Fruit fly (Drosophila melanogaster): Measurements from ENCODE around the gene CG33523.

CG33523 gene

dm6 chr3L:5971440-5971839 is 47.8 kb downstream of the CG33523 start:
- TF ChIP-seq Hr96 (GFP tag; optimal IDR thresholded peaks at IDR 0.05): no peak
- TF ChIP-seq CG5204 (GFP tag; optimal IDR thresholded peaks at IDR 0.05): no peak
- no peak for TF ChIP-seq bab1 (GFP tag; optimal IDR thresholded peaks at IDR 0.05)
- no peak for TF ChIP-seq tj (GFP tag; optimal IDR thresholded peaks at IDR 0.05)
- TF ChIP-seq CG14711 (tag; optimal IDR thresholded peaks at IDR 0.05): no peak
- TF ChIP-seq Clk (GFP tag; optimal IDR thresholded peaks at IDR 0.05): no peak
- TF ChIP-seq ovo (GFP tag; optimal IDR thresholded peaks at IDR 0.05): no peak

- TF ChIP-seq CG7101 (tag; optimal IDR thresholded peaks at IDR 0.05) (no peak), tj (GFP tag; optimal IDR thresholded peaks at IDR 0.05) (no peak), CG7045 (GFP tag; optimal IDR thresholded peaks at IDR 0.05) (no peak), CG1620 (GFP tag; optimal IDR thresholded peaks at IDR 0.05) (no peak), Mnt (GFP tag; optimal IDR thresholded peaks at IDR 0.05) (no peak), CG11617 (GFP tag; optimal IDR thresholded peaks at IDR 0.05) (no peak), pad (GFP tag; optimal IDR thresholded peaks at IDR 0.05) (no peak), Clk (GFP tag; optimal IDR thresholded peaks at IDR 0.05) (no peak), ovo (GFP tag; optimal IDR thresholded peaks at IDR 0.05) (no peak), bab1 (GFP tag; optimal IDR thresholded peaks at IDR 0.05) (no peak), kay (GFP tag; ENCODE audit: borderline replicate concordance) (no peak), CG33017 (tag; optimal IDR thresholded peaks at IDR 0.05) (no peak), cnc (optimal IDR thresholded peaks at IDR 0.05) (no peak), Crg-1 (GFP tag; optimal IDR thresholded peaks at IDR 0.05) (no peak), CG5204 (GFP tag; optimal IDR thresholded peaks at IDR 0.05) (no peak), CG12768 (GFP tag; optimal IDR thresholded peaks at IDR 0.05) (no peak), CG14711 (tag; optimal IDR thresholded peaks at IDR 0.05) (no peak)
Observed at dm6 chr3L:5974575-5975421, 51.1 kb downstream of the CG33523 start.

- TF ChIP-seq Mnt (GFP tag; optimal IDR thresholded peaks at IDR 0.05): no peak
- TF ChIP-seq CG12768 (GFP tag; optimal IDR thresholded peaks at IDR 0.05): peak; percentile 97
- peak; percentile 65 for TF ChIP-seq kay (GFP tag; ENCODE audit: borderline replicate concordance)
- TF ChIP-seq Hr96 (GFP tag; optimal IDR thresholded peaks at IDR 0.05): peak; percentile 54
- no peak for TF ChIP-seq CG1620 (GFP tag; optimal IDR thresholded peaks at IDR 0.05)
- TF ChIP-seq cic (GFP tag; optimal IDR thresholded peaks at IDR 0.05): no peak
- peak; percentile 64 for TF ChIP-seq toe (GFP tag; optimal IDR thresholded peaks at IDR 0.05)
- no peak for TF ChIP-seq CG14711 (tag; optimal IDR thresholded peaks at IDR 0.05)
- no peak for TF ChIP-seq CG7045 (GFP tag; optimal IDR thresholded peaks at IDR 0.05)
- TF ChIP-seq CG5204 (GFP tag; optimal IDR thresholded peaks at IDR 0.05): peak; percentile 17
- TF ChIP-seq ovo (GFP tag; optimal IDR thresholded peaks at IDR 0.05): no peak
- no peak for TF ChIP-seq CG7101 (tag; optimal IDR thresholded peaks at IDR 0.05)
- peak; percentile 44 for TF ChIP-seq CG33017 (tag; optimal IDR thresholded peaks at IDR 0.05)
- TF ChIP-seq Crg-1 (GFP tag; optimal IDR thresholded peaks at IDR 0.05): no peak
- no peak for TF ChIP-seq CG11617 (GFP tag; optimal IDR thresholded peaks at IDR 0.05)
- no peak for TF ChIP-seq Clk (GFP tag; optimal IDR thresholded peaks at IDR 0.05)
- no peak for TF ChIP-seq bab1 (GFP tag; optimal IDR thresholded peaks at IDR 0.05)
- peak; percentile 4 for TF ChIP-seq tj (GFP tag; optimal IDR thresholded peaks at IDR 0.05)
- TF ChIP-seq pad (GFP tag; optimal IDR thresholded peaks at IDR 0.05): no peak
- TF ChIP-seq cnc (optimal IDR thresholded peaks at IDR 0.05): no peak
Observed at dm6 chr3L:5975785-5976120, 52.1 kb downstream of the CG33523 start, which contains the start of gene CG10479. Gene CG10479, minus strand, starts transcription at chr3L:5976007.

- TF ChIP-seq ovo (GFP tag; optimal IDR thresholded peaks at IDR 0.05) (peak; percentile 16), bab1 (GFP tag; optimal IDR thresholded peaks at IDR 0.05) (peak; percentile 25), CG12768 (GFP tag; optimal IDR thresholded peaks at IDR 0.05) (peak; percentile 48), Crg-1 (GFP tag; optimal IDR thresholded peaks at IDR 0.05) (no peak)
Observed at dm6 chr3L:5976121-5976906, 52.7 kb downstream of the CG33523 start.

- no peak for TF ChIP-seq CG5204 (GFP tag; optimal IDR thresholded peaks at IDR 0.05)
- no peak for TF ChIP-seq Crg-1 (GFP tag; optimal IDR thresholded peaks at IDR 0.05)
- no peak for TF ChIP-seq Clk (GFP tag; optimal IDR thresholded peaks at IDR 0.05)
- no peak for TF ChIP-seq ovo (GFP tag; optimal IDR thresholded peaks at IDR 0.05)
- TF ChIP-seq CG7045 (GFP tag; optimal IDR thresholded peaks at IDR 0.05): no peak
Observed at dm6 chr3L:5979460-5979859, 55.8 kb downstream of the CG33523 start.
